Comparison of ENCODE assay signal across 1 fruit fly cellular context in the genomic region with DNA sequence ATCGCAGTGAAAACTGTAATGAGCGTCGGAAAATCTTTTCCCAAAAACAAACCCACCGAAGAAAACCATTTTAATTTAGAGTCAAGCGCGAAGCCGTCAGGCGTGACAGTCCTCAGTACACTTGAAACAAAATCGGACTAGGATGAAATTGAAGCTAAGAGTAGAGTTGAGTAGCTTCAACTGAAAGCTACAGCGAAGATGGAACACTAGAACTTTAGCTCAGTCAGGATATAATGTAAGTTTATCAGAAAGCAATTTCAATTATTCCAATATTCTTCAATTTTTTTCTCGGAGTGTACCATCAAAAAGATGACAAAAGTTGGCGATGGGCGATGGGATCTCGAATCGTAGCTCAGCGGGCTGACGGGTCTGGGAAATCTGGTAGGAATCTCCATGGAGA.
A peak's percentile ranks its signal among the peaks of the same experiment; 100 is the strongest.
TF ChIP-seq lines count a peak whose summit lies in the region.

No protein-coding gene starts in this region.

TF ChIP-seq in whole organism, embryonic, 481 proteins besides CTCF, POLR2A, EP300 and RAD21 (continued from another document):
- TF ChIP-seq CG11723 (GFP tag; optimal IDR thresholded peaks at IDR 0.05; lab: Kevin White, UChicago) (no peak), ase (GFP tag; IDR thresholded peaks at IDR 0.05; lab: Robert Waterston, UW) (no peak), CG13894 (tag; optimal IDR thresholded peaks at IDR 0.05; lab: Kevin White, UChicago) (no peak), CG8089 (GFP tag; optimal IDR thresholded peaks at IDR 0.05; lab: Kevin White, UChicago) (no peak), az2 (GFP tag; optimal IDR thresholded peaks at IDR 0.05; lab: Kevin White, UChicago) (no peak), tin (GFP tag; optimal IDR thresholded peaks at IDR 0.05; lab: Kevin White, UChicago) (peak; percentile 53), Sox102F (GFP tag; optimal IDR thresholded peaks at IDR 0.05; lab: Kevin White, UChicago) (peak; percentile 64), Side (GFP tag; optimal IDR thresholded peaks at IDR 0.05; lab: Kevin White, UChicago) (no peak), dysf (GFP tag; IDR thresholded peaks at IDR 0.05; lab: Robert Waterston, UW) (no peak), CG18619 (GFP tag; optimal IDR thresholded peaks at IDR 0.05; lab: Kevin White, UChicago) (no peak), CG6254 (GFP tag; optimal IDR thresholded peaks at IDR 0.05; lab: Kevin White, UChicago) (peak; percentile 50), CG7372 (GFP tag; IDR thresholded peaks at IDR 0.05; lab: Robert Waterston, UW) (no peak), onecut (GFP tag; IDR thresholded peaks at IDR 0.05; lab: Robert Waterston, UW) (peak; percentile 60), CG17802 (tag; optimal IDR thresholded peaks at IDR 0.05; lab: Kevin White, UChicago) (no peak), Neu2 (GFP tag; optimal IDR thresholded peaks at IDR 0.05; lab: Kevin White, UChicago; ENCODE audit: borderline replicate concordance) (no peak), PHDP (tag; optimal IDR thresholded peaks at IDR 0.05; lab: Kevin White, UChicago) (peak; percentile 35), CG8359 (GFP tag; optimal IDR thresholded peaks at IDR 0.05; lab: Kevin White, UChicago; ENCODE audit: borderline replicate concordance) (peak; percentile 21), CG12219 (GFP tag; optimal IDR thresholded peaks at IDR 0.05; lab: Kevin White, UChicago) (peak; percentile 48), CG17361 (GFP tag; IDR thresholded peaks at IDR 0.05; lab: Robert Waterston, UW) (peak; percentile 43; the same call in 2 of the 3 replicates), p53 (GFP tag; optimal IDR thresholded peaks at IDR 0.05; lab: Kevin White, UChicago) (no peak), cas (GFP tag; IDR thresholded peaks at IDR 0.05; lab: Robert Waterston, UW) (no peak), bcd (GFP tag; optimal IDR thresholded peaks at IDR 0.05; lab: Kevin White, UChicago) (peak; percentile 18), tna (GFP tag; IDR thresholded peaks at IDR 0.05; lab: Robert Waterston, UW; ENCODE audit: partially characterized antibody) (no peak), CG6683 (GFP tag; optimal IDR thresholded peaks at IDR 0.05; lab: Kevin White, UChicago) (no peak), org-1 (GFP tag; optimal IDR thresholded peaks at IDR 0.05; lab: Kevin White, UChicago) (no peak), CG4360 (GFP tag; IDR thresholded peaks at IDR 0.05; lab: Robert Waterston, UW) (no peak), tll (GFP tag; optimal IDR thresholded peaks at IDR 0.05; lab: Kevin White, UChicago) (no peak), repo (GFP tag; optimal IDR thresholded peaks at IDR 0.05; lab: Kevin White, UChicago) (peak; percentile 1), CG14441 (GFP tag; IDR thresholded peaks at IDR 0.05; lab: Robert Waterston, UW) (0 out of 2 replicates have a peak, but pooled peaks have one; percentile 18), Spps (tag; optimal IDR thresholded peaks at IDR 0.05; lab: Kevin White, UChicago) (peak; percentile 21), Doc3 (GFP tag; IDR thresholded peaks at IDR 0.05; lab: Robert Waterston, UW; ENCODE audit: partially characterized antibody) (no peak), Abd-B (GFP tag; optimal IDR thresholded peaks at IDR 0.05; lab: Kevin White, UChicago) (peak; percentile 14), Six4 (GFP tag; optimal IDR thresholded peaks at IDR 0.05; lab: Kevin White, UChicago) (peak; percentile 1), CG13296 (GFP tag; optimal IDR thresholded peaks at IDR 0.05; lab: Kevin White, UChicago) (no peak), Blimp-1 (GFP tag; optimal IDR thresholded peaks at IDR 0.05; lab: Kevin White, UChicago) (peak; percentile 69), Nf-YB (GFP tag; optimal IDR thresholded peaks at IDR 0.05; lab: Kevin White, UChicago) (no peak), abd-A (tag; optimal IDR thresholded peaks at IDR 0.05; lab: Kevin White, UChicago) (no peak), twi (tag; optimal IDR thresholded peaks at IDR 0.05; lab: Kevin White, UChicago) (no peak), Mrtf (GFP tag; IDR thresholded peaks at IDR 0.05; lab: Robert Waterston, UW) (no peak), crc (GFP tag; optimal IDR thresholded peaks at IDR 0.05; lab: Kevin White, UChicago) (peak; percentile 8), CG8290 (GFP tag; optimal IDR thresholded peaks at IDR 0.05; lab: Kevin White, UChicago) (no peak), CG8290 (tag; optimal IDR thresholded peaks at IDR 0.05; lab: Kevin White, UChicago) (peak in 1 of 2 experiments; percentile 45), sc (optimal IDR thresholded peaks at IDR 0.05; lab: Kevin White, UChicago) (no peak), sc (GFP tag; optimal IDR thresholded peaks at IDR 0.05; lab: Kevin White, UChicago) (no peak), pan (optimal IDR thresholded peaks at IDR 0.05; lab: Kevin White, UChicago) (no peak), pan (GFP tag; optimal IDR thresholded peaks at IDR 0.05 in 1 of 2, IDR thresholded peaks at IDR 0.05 in 1 of 2) (no peak), dm (GFP tag; optimal IDR thresholded peaks at IDR 0.05; lab: Kevin White, UChicago) (no peak), gt (GFP tag; IDR thresholded peaks at IDR 0.05; lab: Robert Waterston, UW) (no peak), CG11398 (GFP tag; optimal IDR thresholded peaks at IDR 0.05; lab: Kevin White, UChicago) (no peak), zen (tag; optimal IDR thresholded peaks at IDR 0.05; lab: Kevin White, UChicago) (peak; percentile 65), CG7357 (GFP tag; IDR thresholded peaks at IDR 0.05; lab: Robert Waterston, UW) (no peak), Mes4 (GFP tag; optimal IDR thresholded peaks at IDR 0.05; lab: Kevin White, UChicago) (no peak), pho (GFP tag; optimal IDR thresholded peaks at IDR 0.05; lab: Kevin White, UChicago) (no peak), chinmo (GFP tag; IDR thresholded peaks at IDR 0.05; lab: Robert Waterston, UW; ENCODE audit: partially characterized antibody) (no peak), maf-S (GFP tag; optimal IDR thresholded peaks at IDR 0.05; lab: Kevin White, UChicago) (no peak), Tbp (GFP tag; optimal IDR thresholded peaks at IDR 0.05; lab: Kevin White, UChicago) (no peak), CG15514 (GFP tag; optimal IDR thresholded peaks at IDR 0.05; lab: Kevin White, UChicago) (no peak), ssp (GFP tag; IDR thresholded peaks at IDR 0.05; lab: Robert Waterston, UW) (0 out of 2 replicates have a peak, but pooled peaks have one; percentile 25), Poxn (GFP tag; IDR thresholded peaks at IDR 0.05; lab: Robert Waterston, UW) (no peak), gcm (GFP tag; optimal IDR thresholded peaks at IDR 0.05; lab: Kevin White, UChicago) (peak; percentile 10), shn (GFP tag; optimal IDR thresholded peaks at IDR 0.05; lab: Kevin White, UChicago) (no peak), Fer3 (tag; optimal IDR thresholded peaks at IDR 0.05; lab: Kevin White, UChicago) (peak; percentile 42), H2.0 (GFP tag; IDR thresholded peaks at IDR 0.05; lab: Robert Waterston, UW) (no peak), Dek (tag; optimal IDR thresholded peaks at IDR 0.05; lab: Kevin White, UChicago) (no peak), tgo (GFP tag; IDR thresholded peaks at IDR 0.05; lab: Robert Waterston, UW) (no peak), CG4328 (GFP tag; optimal IDR thresholded peaks at IDR 0.05; lab: Kevin White, UChicago) (no peak), trem (tag; optimal IDR thresholded peaks at IDR 0.05; lab: Kevin White, UChicago) (peak; percentile 54), kni (GFP tag; optimal IDR thresholded peaks at IDR 0.05; lab: Kevin White, UChicago) (no peak), CG12155 (GFP tag; optimal IDR thresholded peaks at IDR 0.05; lab: Kevin White, UChicago) (no peak), inv (GFP tag; IDR thresholded peaks at IDR 0.05; lab: Robert Waterston, UW; ENCODE audit: partially characterized antibody) (no peak), sens (GFP tag; lab: Kevin White, UChicago) (peak; percentile 94), B-H1 (GFP tag; IDR thresholded peaks at IDR 0.05; lab: Robert Waterston, UW) (no peak), her (GFP tag; optimal IDR thresholded peaks at IDR 0.05; lab: Kevin White, UChicago) (no peak), CG18262 (tag; optimal IDR thresholded peaks at IDR 0.05; lab: Kevin White, UChicago) (peak; percentile 59), hth (optimal IDR thresholded peaks at IDR 0.05; lab: Kevin White, UChicago) (no peak), CG14050 (GFP tag; IDR thresholded peaks at IDR 0.05; lab: Robert Waterston, UW) (no peak), Ravus (GFP tag; IDR thresholded peaks at IDR 0.05; lab: Robert Waterston, UW) (no peak), CG1832 (GFP tag; optimal IDR thresholded peaks at IDR 0.05; lab: Kevin White, UChicago) (no peak), Doc2 (GFP tag; IDR thresholded peaks at IDR 0.05; lab: Robert Waterston, UW) (no peak), D19A (tag; optimal IDR thresholded peaks at IDR 0.05; lab: Kevin White, UChicago) (peak; percentile 50), lab (GFP tag; optimal IDR thresholded peaks at IDR 0.05; lab: Kevin White, UChicago) (peak; percentile 58), CG6765 (GFP tag; optimal IDR thresholded peaks at IDR 0.05; lab: Kevin White, UChicago) (no peak), lbe (GFP tag; optimal IDR thresholded peaks at IDR 0.05; lab: Kevin White, UChicago) (no peak), bbx (GFP tag; IDR thresholded peaks at IDR 0.05; lab: Robert Waterston, UW; ENCODE audit: partially characterized antibody) (no peak), prd (optimal IDR thresholded peaks at IDR 0.05; lab: Kevin White, UChicago) (no peak), prd (GFP tag; IDR thresholded peaks at IDR 0.05; lab: Robert Waterston, UW) (peak; percentile 73; the same call in 2 of the 3 replicates), CG1647 (GFP tag; optimal IDR thresholded peaks at IDR 0.05; lab: Kevin White, UChicago) (no peak), yki (optimal IDR thresholded peaks at IDR 0.05; lab: Kevin White, UChicago) (no peak), CkIIα-i1 (GFP tag; IDR thresholded peaks at IDR 0.05; lab: Robert Waterston, UW) (no peak), Sox100B (GFP tag; optimal IDR thresholded peaks at IDR 0.05; lab: Kevin White, UChicago) (no peak), Sin3A (optimal IDR thresholded peaks at IDR 0.05; lab: Kevin White, UChicago) (no peak), ttk (GFP tag; IDR thresholded peaks at IDR 0.05; lab: Robert Waterston, UW) (0 out of 2 replicates have a peak, but pooled peaks have one; percentile 30), CG2116 (GFP tag; optimal IDR thresholded peaks at IDR 0.05; lab: Kevin White, UChicago) (no peak), seq (GFP tag; IDR thresholded peaks at IDR 0.05; lab: Robert Waterston, UW) (no peak), CG15011 (GFP tag; optimal IDR thresholded peaks at IDR 0.05; lab: Kevin White, UChicago) (peak; percentile 15), CG3847 (GFP tag; IDR thresholded peaks at IDR 0.05; lab: Robert Waterston, UW) (no peak), CG18476 (GFP tag; optimal IDR thresholded peaks at IDR 0.05; lab: Kevin White, UChicago) (peak; percentile 18), chm (GFP tag; IDR thresholded peaks at IDR 0.05; lab: Robert Waterston, UW) (peak; percentile 68; the same call in 1 of the 2 replicates), oc (tag; optimal IDR thresholded peaks at IDR 0.05; lab: Kevin White, UChicago) (no peak), chif (GFP tag; optimal IDR thresholded peaks at IDR 0.05; lab: Kevin White, UChicago) (peak; percentile 33 to 44), CG4854 (GFP tag; optimal IDR thresholded peaks at IDR 0.05; lab: Kevin White, UChicago) (no peak)
